Fruit fly (Drosophila melanogaster) whole organism, adult: ENCODE measurements around the gene CNPYb.
A peak's percentile ranks its signal among the peaks of the same experiment; 100 is the strongest.

Source experiments
- CG11617 ChIP-seq: fragments of 200-800 bp; sonication (Bioruptor generic); optimal IDR thresholded peaks from 2 replicates; lab custom pipeline; 2017; ENCODE audit warnings: mild to moderate bottlenecking, missing biosample characterization, missing genetic modification reagents, missing genetic modification characterization
- CG12768 ChIP-seq: fragments of 200-800 bp; sonication (Bioruptor generic); optimal IDR thresholded peaks from 2 replicates; lab custom pipeline; 2017; ENCODE audit warnings: missing biosample characterization, missing genetic modification characterization, mild to moderate bottlenecking, moderate library complexity, missing genetic modification reagents
- CG14711 ChIP-seq: fragments of 200-800 bp; sonication (Bioruptor generic); optimal IDR thresholded peaks from 2 replicates; lab custom pipeline; 2018; ENCODE audit warnings: missing biosample characterization, mild to moderate bottlenecking, missing genetic modification characterization, moderate library complexity
- CG1620 ChIP-seq: fragments of 200-800 bp; sonication (Bioruptor generic); optimal IDR thresholded peaks from 2 replicates; lab custom pipeline; 2016; ENCODE audit warnings: missing biosample characterization, missing genetic modification characterization
- CG33017 ChIP-seq: fragments of 200-800 bp; sonication (Bioruptor generic); optimal IDR thresholded peaks from 2 replicates; lab custom pipeline; 2018; ENCODE audit warnings: missing biosample characterization, mild to moderate bottlenecking, missing genetic modification characterization, moderate library complexity
- CG5204 ChIP-seq: fragments of 200-800 bp; sonication (Bioruptor generic); optimal IDR thresholded peaks from 2 replicates; lab custom pipeline; 2016; ENCODE audit warnings: missing biosample characterization, missing genetic modification characterization
- CG7045 ChIP-seq: fragments of 200-800 bp; sonication (Bioruptor generic); optimal IDR thresholded peaks from 2 replicates; lab custom pipeline; 2017; ENCODE audit warnings: missing biosample characterization, mild to moderate bottlenecking, missing genetic modification characterization
- CG7101 ChIP-seq: fragments of 200-800 bp; sonication (Bioruptor generic); optimal IDR thresholded peaks from 2 replicates; lab custom pipeline; 2018; ENCODE audit warnings: missing biosample characterization, mild to moderate bottlenecking, missing genetic modification characterization, moderate library complexity
- Clk ChIP-seq: fragments of 200-800 bp; sonication (Bioruptor generic); optimal IDR thresholded peaks from 2 replicates; lab custom pipeline; 2017; ENCODE audit warnings: missing biosample characterization, missing genetic modification characterization
- Crg-1 ChIP-seq: fragments of 200-800 bp; sonication (Bioruptor generic); optimal IDR thresholded peaks from 2 replicates; lab custom pipeline; 2016; ENCODE audit warnings: missing biosample characterization, missing genetic modification characterization
- Hr96 ChIP-seq: fragments of 200-800 bp; sonication (Bioruptor generic); optimal IDR thresholded peaks from 2 replicates; lab custom pipeline; 2016; ENCODE audit warnings: missing biosample characterization, missing genetic modification characterization
- Mnt ChIP-seq: fragments of 200-800 bp; sonication (Bioruptor generic); optimal IDR thresholded peaks from 2 replicates; lab custom pipeline; 2016; ENCODE audit warnings: missing biosample characterization, mild to moderate bottlenecking, missing genetic modification characterization
- bab1 ChIP-seq: fragments of 200-800 bp; sonication (Bioruptor generic); optimal IDR thresholded peaks from 3 replicates; lab custom pipeline; 2019; ENCODE audit warnings: missing biosample characterization, mild to moderate bottlenecking, missing genetic modification characterization, moderate library complexity
- cic ChIP-seq: fragments of 200-800 bp; sonication (Bioruptor generic); optimal IDR thresholded peaks from 2 replicates; lab custom pipeline; 2017; ENCODE audit warnings: missing biosample characterization, mild to moderate bottlenecking, missing genetic modification characterization, moderate library complexity
- cnc ChIP-seq, 2 experiments: fragments of >200 bp; optimal IDR thresholded peaks; 2 replicates each; lab custom pipeline; 2017
- kay ChIP-seq: fragments of 200-800 bp; sonication (Bioruptor generic); peaks from one replicate; lab custom pipeline; 2016; ENCODE audit warnings: missing biosample characterization, missing genetic modification characterization, borderline replicate concordance
- ovo ChIP-seq: fragments of 200-800 bp; sonication (Bioruptor generic); optimal IDR thresholded peaks from 2 replicates; lab custom pipeline; 2016; ENCODE audit warnings: missing biosample characterization, missing genetic modification characterization
- pad ChIP-seq: fragments of 200-800 bp; sonication (Bioruptor generic); optimal IDR thresholded peaks from 3 replicates; lab custom pipeline; 2017; ENCODE audit warnings: missing biosample characterization, missing genetic modification characterization, mild to moderate bottlenecking, moderate library complexity, missing genetic modification reagents
- tj ChIP-seq: fragments of 200-800 bp; sonication (Bioruptor generic); optimal IDR thresholded peaks from 3 replicates; lab custom pipeline; 2017; ENCODE audit warnings: missing biosample characterization, mild to moderate bottlenecking, missing genetic modification characterization, moderate library complexity
- toe ChIP-seq: fragments of 200-800 bp; sonication (Bioruptor generic); optimal IDR thresholded peaks from 2 replicates; lab custom pipeline; 2016; ENCODE audit warnings: missing biosample characterization, missing genetic modification characterization

CNPYb gene

DNA sequence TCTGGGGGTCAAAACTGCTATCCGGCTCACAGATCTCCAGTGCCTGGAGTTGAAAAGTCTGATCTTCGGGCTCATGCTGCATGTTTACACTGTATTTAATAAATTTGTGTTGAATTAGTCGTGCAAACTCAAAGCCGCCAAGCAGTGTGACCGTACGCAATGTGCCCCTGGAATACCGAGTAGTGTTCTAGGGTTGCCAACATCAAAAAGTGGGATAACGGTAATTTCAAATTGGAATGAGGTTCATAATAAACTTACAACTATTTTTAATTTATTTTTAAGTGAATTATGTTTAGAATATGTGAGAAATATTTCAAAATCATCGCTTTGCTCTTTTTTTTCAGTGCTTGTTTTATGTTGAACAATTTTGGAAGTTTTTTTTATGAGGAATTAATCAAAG, 4.2 kb upstream of the CNPYb start, which contains the start of gene Gem2:
Gene Gem2, minus strand, starts transcription at position 176 of the 400 bp plus-strand sequence.
- TF ChIP-seq CG1620 (GFP tag; lab: Kevin White, UChicago) (no peak), ovo (GFP tag; lab: Kevin White, UChicago) (peak; percentile 69), CG14711 (tag; lab: Kevin White, UChicago) (peak; percentile 90)

DNA sequence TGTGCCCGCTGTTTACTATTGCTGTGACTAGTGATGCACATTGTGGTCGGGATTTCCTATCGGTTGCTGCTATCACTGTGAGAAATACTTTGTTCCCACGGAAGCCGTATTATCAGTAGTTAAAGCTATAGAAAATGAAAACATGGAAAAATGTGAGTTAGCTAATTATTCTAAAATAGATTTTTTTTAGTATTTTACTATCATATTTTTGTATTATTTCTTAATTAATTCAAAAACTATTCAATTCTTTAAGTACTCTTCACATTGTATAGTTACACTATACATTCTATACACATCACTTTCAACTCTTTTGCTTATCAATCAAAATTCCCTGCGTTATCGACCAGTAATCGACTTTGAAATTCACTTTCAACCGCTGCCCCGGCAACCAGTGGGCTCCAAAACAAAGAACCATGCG, 1.7 kb upstream of the CNPYb start, which contains the start of the genes Naxd and CG14079:
Gene Naxd, minus strand, starts transcription at position 45 of the 418 bp plus-strand sequence.
Gene CG14079, plus strand, starts transcription at position 335 of the 418 bp plus-strand sequence.
- TF ChIP-seq CG33017 (tag; lab: Kevin White, UChicago), result peak; percentile 69
- TF ChIP-seq CG7045, result peak; percentile 52
- TF ChIP-seq Clk (GFP tag; lab: Kevin White, UChicago), result peak; percentile 13
- peak; percentile 82 for TF ChIP-seq toe
- TF ChIP-seq CG14711 (tag; lab: Kevin White, UChicago), result peak; percentile 43
- peak; percentile 91 for TF ChIP-seq tj (GFP tag; lab: Kevin White, UChicago)
- peak; percentile 36 for TF ChIP-seq pad (GFP tag; lab: Kevin White, UChicago)
- no peak for TF ChIP-seq kay (GFP tag; lab: Kevin White, UChicago)
- peak; percentile 63 for TF ChIP-seq cic (GFP tag; lab: Kevin White, UChicago)
- no peak for TF ChIP-seq cnc (optimal IDR thresholded peaks at IDR 0.05; lab: Kevin White, UChicago)
- TF ChIP-seq Hr96 (GFP tag; lab: Kevin White, UChicago), result no peak
- peak; percentile 84 for TF ChIP-seq CG11617 (GFP tag; lab: Kevin White, UChicago)
- peak; percentile 27 for TF ChIP-seq CG12768 (GFP tag; lab: Kevin White, UChicago)
- peak; percentile 65 for TF ChIP-seq ovo (GFP tag; lab: Kevin White, UChicago)
- peak; percentile 63 for TF ChIP-seq Crg-1 (GFP tag; lab: Kevin White, UChicago)
- peak; percentile 76 for TF ChIP-seq CG1620 (GFP tag; lab: Kevin White, UChicago)
- peak; percentile 70 for TF ChIP-seq Mnt
- TF ChIP-seq CG5204, result no peak
- TF ChIP-seq bab1 (GFP tag; lab: Kevin White, UChicago), result peak; percentile 87
- peak; percentile 87 for TF ChIP-seq CG7101 (tag; lab: Kevin White, UChicago)

DNA sequence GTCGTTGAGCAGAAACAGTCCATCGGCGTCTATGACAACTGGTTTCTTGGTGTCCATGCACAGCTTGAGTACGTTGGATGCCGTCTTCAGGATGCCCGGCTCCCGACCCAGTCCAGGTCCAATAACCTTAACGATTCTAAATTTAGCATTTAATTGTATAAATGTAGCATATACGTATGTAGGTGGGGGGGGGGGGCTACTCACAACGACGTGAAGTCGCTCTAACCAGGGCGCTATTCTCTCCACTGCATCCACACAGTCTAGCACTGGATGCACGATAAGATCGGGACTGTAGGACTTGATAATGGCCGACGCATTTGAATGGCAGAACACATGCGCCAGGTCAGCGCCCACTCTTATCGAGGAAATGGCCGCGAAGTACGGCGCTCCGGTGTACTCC, 1.1 kb upstream of the CNPYb start:
- TF ChIP-seq bab1 (GFP tag; lab: Kevin White, UChicago) (no peak), CG7045 (no peak), tj (GFP tag; lab: Kevin White, UChicago) (no peak)

DNA sequence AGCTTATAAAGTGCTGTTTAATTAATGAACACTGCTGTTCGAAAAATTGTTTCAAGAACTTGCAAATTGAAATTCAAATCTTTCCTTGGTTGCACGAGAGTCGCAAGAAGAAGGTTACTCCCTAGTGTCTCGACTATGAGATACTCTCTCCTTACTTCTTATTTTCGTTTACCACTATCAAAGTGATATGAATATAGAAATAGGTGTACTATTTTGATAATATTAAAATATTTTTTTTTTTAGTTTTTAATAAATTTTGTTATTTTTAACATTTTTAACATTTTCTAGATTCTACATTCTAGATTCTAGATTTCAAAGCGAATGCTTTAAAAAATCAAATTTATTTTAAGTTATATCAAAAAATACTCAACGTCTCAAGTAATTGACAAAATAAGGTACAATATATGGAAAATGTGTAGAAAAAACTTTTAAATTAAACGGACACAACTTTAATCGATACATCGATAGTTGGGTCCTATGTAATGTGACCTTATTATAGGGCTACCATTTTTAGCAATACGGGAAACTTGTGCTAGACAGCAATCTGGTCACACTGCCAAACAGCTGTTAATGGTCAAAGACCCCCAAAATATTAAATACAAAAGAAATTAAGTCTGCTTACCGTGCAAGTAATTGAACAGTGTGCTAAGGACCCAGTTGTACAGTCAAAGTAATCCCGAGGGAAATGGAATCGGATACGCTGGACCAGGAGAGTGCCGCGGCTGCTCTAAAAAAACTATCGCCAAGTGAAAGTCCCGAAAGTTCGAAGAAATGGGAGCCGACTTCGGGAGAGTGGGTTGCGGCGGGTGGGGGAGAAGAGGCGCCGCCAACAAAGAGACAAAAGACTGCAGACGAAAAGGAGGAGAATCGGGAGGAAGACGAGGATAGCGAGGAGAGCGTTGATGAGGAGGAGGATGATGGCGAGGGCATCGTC, 3.6 kb downstream of the CNPYb start, which contains the start of gene MESR6:
Gene MESR6, plus strand, starts transcription at position 546 of the 934 bp plus-strand sequence.
- TF ChIP-seq CG14711 (tag; lab: Kevin White, UChicago) (peak; percentile 77), tj (GFP tag; lab: Kevin White, UChicago) (peak; percentile 39), bab1 (GFP tag; lab: Kevin White, UChicago) (peak; percentile 44), Clk (GFP tag; lab: Kevin White, UChicago) (no peak), toe (no peak)

DNA sequence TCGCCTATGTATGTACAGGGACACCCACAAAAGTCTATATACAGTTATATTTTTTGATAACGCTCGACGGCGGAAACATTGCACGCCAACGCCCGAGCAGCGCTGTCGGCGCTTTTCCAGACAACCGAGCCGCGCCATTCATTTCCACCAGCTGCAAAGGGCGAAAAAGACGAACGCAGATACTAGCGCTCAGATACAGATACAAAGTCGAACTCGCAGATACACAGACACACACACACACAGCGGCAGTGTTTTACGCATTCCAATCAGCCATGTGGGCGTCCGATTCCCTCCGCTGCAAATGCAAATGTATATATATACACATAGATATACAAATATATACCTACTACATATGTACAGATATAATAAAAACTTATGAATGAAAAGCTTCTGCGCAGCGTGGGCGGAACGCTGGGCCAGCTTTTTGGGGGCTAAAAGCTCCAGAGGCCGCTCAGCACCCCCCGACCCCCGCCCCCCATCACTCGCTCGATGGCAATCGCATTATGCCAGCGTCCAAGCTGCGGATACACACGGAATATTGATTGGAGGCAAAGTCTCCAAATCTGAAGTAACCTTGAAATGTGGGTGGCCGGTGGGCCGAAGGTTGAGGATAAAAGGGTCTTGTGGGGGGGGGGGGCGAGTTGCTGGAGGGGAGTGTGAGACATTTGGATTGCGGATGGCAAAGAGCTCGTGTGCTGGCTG, 4.4 kb downstream of the CNPYb start:
- no peak for TF ChIP-seq bab1 (GFP tag; lab: Kevin White, UChicago)
- TF ChIP-seq Mnt, result peak; percentile 54
- peak; percentile 43 for TF ChIP-seq CG12768 (GFP tag; lab: Kevin White, UChicago)
- no peak for TF ChIP-seq Hr96 (GFP tag; lab: Kevin White, UChicago)
- peak; percentile 100 for TF ChIP-seq cic (GFP tag; lab: Kevin White, UChicago)

DNA sequence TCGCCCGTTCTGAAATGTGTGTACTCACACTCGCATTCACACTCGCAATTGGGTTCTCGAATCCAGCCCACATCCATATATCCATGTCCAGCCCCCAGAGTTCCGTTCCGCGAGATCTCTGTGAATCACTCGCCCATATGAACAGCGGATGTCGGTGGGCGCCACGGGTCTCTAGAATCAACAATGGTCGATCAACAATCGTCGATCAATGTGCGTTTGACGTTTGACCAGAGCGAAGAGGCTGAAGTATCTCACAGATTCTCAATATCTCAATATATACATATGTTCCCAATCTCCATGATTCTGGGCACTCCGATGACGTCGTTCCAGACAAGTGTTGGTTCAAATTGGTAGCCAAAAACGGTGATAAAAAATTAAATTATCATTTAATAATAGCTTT, 6.9 kb downstream of the CNPYb start:
- no peak for TF ChIP-seq CG7101 (tag; lab: Kevin White, UChicago)
- TF ChIP-seq Hr96 (GFP tag; lab: Kevin White, UChicago), result no peak
- no peak for TF ChIP-seq bab1 (GFP tag; lab: Kevin White, UChicago)
- no peak for TF ChIP-seq cnc (optimal IDR thresholded peaks at IDR 0.05; lab: Kevin White, UChicago)
- no peak for TF ChIP-seq Clk (GFP tag; lab: Kevin White, UChicago)
- TF ChIP-seq kay (GFP tag; lab: Kevin White, UChicago), result no peak
- no peak for TF ChIP-seq CG33017 (tag; lab: Kevin White, UChicago)
- no peak for TF ChIP-seq CG5204
- no peak for TF ChIP-seq CG12768 (GFP tag; lab: Kevin White, UChicago)
- no peak for TF ChIP-seq toe
- TF ChIP-seq CG7045, result no peak
- TF ChIP-seq Crg-1 (GFP tag; lab: Kevin White, UChicago), result no peak
